Worm (Caenorhabditis elegans): ENCODE data around the gene F56A11.5.

The F56A11.5 gene

DNA sequence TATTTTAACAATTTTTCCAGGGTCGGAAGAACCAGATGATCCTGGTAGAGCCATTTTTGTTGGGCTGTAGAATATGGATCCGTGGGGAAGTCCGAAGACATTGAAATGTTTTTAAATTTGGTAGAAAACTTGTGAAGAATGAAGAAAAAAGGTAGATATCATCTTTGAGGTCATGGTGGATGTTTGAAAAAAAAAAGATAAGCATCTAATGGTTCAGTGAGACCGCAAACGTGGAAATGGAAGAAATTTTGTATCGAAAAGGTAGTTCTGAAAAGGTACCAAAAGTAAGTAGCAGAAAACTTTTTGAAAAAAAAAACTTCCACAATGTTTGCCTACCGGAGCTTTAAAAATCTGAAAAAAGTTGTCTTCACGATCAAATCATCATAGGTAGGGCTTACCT lies 32.9 kb upstream of the F56A11.5 start, which contains the start of gene prmt-4:
Gene prmt-4, minus strand, starts transcription at position 101 of the 400 bp plus-strand sequence.
- TF ChIP-seq hlh-1 (tag; optimal IDR thresholded peaks at IDR 0.05) (no peak), zip-8 (tag; optimal IDR thresholded peaks at IDR 0.05) (no peak), ztf-11 (tag; optimal IDR thresholded peaks at IDR 0.05) (no peak), sem-2 (GFP tag; optimal IDR thresholded peaks at IDR 0.05) (no peak), elt-1 (tag; optimal IDR thresholded peaks at IDR 0.05; ENCODE audit: borderline replicate concordance, insufficient read depth) (no peak)

DNA sequence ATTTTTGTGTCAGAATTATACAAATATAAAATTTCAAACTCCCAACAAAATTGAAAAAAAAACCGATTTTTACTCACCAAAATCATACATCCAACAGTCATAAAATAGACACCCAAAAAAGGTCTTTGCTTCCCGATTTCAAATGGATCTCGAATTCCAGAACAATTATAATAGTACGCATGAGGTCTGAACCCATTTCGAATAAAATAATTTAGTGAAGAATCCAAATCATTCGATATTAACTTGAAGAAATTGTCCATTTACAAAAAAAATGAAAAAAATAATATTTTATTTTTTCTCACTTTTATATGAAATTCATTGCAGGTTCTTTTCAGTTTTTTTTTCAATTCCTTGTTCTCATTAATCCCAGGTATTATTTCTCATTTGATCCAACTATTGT lies 30.9 kb upstream of the F56A11.5 start, which contains the start of gene srt-59:
Gene srt-59, minus strand, starts transcription at position 101 of the 400 bp plus-strand sequence.
- TF ChIP-seq blmp-1 (tag; optimal IDR thresholded peaks at IDR 0.05): no peak
- no peak for TF ChIP-seq drap-1 (GFP tag; optimal IDR thresholded peaks at IDR 0.05)
- TF ChIP-seq elt-1 (tag; optimal IDR thresholded peaks at IDR 0.05; ENCODE audit: borderline replicate concordance, insufficient read depth): no peak
- no peak for TF ChIP-seq ces-1 (GFP tag; optimal IDR thresholded peaks at IDR 0.05)
- no peak for TF ChIP-seq bed-3 (GFP tag; optimal IDR thresholded peaks at IDR 0.05)
- TF ChIP-seq elt-3 (tag; optimal IDR thresholded peaks at IDR 0.05): no peak
- no peak for TF ChIP-seq unc-120 (tag; optimal IDR thresholded peaks at IDR 0.05; ENCODE audit: poor library complexity, severe bottlenecking)
- TF ChIP-seq zip-8 (tag; optimal IDR thresholded peaks at IDR 0.05): no peak

DNA sequence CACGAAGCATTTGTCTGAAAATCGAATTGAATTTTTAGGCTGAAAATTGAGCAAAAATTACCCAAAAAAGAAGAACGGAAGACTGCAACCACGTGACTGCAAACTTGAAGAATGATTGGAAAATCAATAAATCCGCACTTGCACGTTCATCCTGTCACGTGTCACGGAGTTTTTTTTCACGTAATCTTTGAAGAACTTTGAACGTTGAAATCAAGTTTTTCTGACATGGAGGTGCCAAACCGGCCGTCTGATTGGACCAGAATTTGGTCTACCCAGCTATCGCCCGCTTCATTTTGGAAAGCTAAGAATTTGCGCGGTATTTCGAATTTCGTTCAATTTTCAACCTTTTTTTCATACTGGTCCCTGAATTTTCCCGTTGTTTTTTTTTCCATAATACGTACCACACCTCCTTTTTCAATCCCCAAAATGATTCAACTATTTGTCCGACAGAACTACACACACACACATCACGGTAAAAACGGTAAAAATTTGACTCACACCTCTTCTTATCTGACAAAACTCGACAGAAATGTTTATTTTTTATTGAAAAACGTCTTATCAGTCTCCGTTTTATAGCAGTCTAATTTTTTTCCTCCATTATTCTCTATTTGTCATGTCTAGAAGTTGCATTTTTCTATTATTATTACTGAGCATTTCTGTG lies 25.8 kb upstream of the F56A11.5 start, which contains the start of the genes C18H7.7 and C18H7.11:
Gene C18H7.7, minus strand, starts transcription at position 101 of the 661 bp plus-strand sequence.
Gene C18H7.11, plus strand, starts transcription at position 611 of the 661 bp plus-strand sequence.
- no peak for TF ChIP-seq lin-32 (GFP tag; optimal IDR thresholded peaks at IDR 0.05)
- no peak for TF ChIP-seq lsy-2 (tag; optimal IDR thresholded peaks at IDR 0.05)
- no peak for TF ChIP-seq nhr-76 (tag; optimal IDR thresholded peaks at IDR 0.05)
- TF ChIP-seq lin-13 (tag; optimal IDR thresholded peaks at IDR 0.05): no peak
- TF ChIP-seq ceh-83 (GFP tag; optimal IDR thresholded peaks at IDR 0.05): no peak
- TF ChIP-seq unc-62 (GFP tag; optimal IDR thresholded peaks at IDR 0.05): no peak
- no peak for TF ChIP-seq nhr-28 (tag; optimal IDR thresholded peaks at IDR 0.05)
- TF ChIP-seq ham-2 (GFP tag; optimal IDR thresholded peaks at IDR 0.05): no peak
- TF ChIP-seq hlh-1 (tag; optimal IDR thresholded peaks at IDR 0.05): no peak
- TF ChIP-seq unc-39 (tag; optimal IDR thresholded peaks at IDR 0.05): no peak
- TF ChIP-seq mls-2 (tag; optimal IDR thresholded peaks at IDR 0.05): no peak
- TF ChIP-seq flh-1 (GFP tag; optimal IDR thresholded peaks at IDR 0.05): no peak
- TF ChIP-seq ztf-11 (tag; optimal IDR thresholded peaks at IDR 0.05): no peak
- TF ChIP-seq mab-5 (tag; optimal IDR thresholded peaks at IDR 0.05): no peak
- TF ChIP-seq M03D4.4 (tag; optimal IDR thresholded peaks at IDR 0.05): no peak
- no peak for TF ChIP-seq snpc-4 (tag; optimal IDR thresholded peaks at IDR 0.05)
- TF ChIP-seq drap-1 (GFP tag; optimal IDR thresholded peaks at IDR 0.05): no peak
- TF ChIP-seq elt-3 (tag; optimal IDR thresholded peaks at IDR 0.05): no peak

DNA sequence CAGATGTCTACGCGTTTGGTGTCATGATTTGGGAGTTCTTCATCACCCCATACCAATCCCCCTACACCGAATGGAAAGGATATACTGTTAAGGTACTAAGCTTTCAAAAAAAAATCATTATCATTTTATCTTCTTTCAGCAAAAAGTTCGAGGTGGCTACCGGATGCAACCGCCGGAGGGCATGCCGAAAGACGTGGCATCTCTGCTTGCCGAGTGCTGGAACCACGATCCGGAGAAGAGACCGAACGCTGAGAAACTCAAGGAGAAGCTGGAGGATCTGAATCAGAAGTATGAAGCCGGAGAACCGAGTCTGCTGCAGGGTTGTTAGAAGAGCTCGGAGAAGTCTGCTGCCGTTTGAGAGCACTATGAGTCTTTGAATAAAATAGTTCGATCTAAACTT lies 24.2 kb upstream of the F56A11.5 start:
- TF ChIP-seq elt-1 (tag; optimal IDR thresholded peaks at IDR 0.05; ENCODE audit: borderline replicate concordance, insufficient read depth) (no peak), mls-2 (tag; optimal IDR thresholded peaks at IDR 0.05) (no peak), drap-1 (GFP tag; optimal IDR thresholded peaks at IDR 0.05) (no peak), ces-1 (GFP tag; optimal IDR thresholded peaks at IDR 0.05) (no peak), ceh-83 (GFP tag; optimal IDR thresholded peaks at IDR 0.05) (no peak), nhr-237 (tag; optimal IDR thresholded peaks at IDR 0.05) (no peak), flh-1 (GFP tag; optimal IDR thresholded peaks at IDR 0.05) (no peak), ceh-39 (tag; optimal IDR thresholded peaks at IDR 0.05) (no peak), nhr-2 (tag; optimal IDR thresholded peaks at IDR 0.05) (no peak), ztf-11 (tag; optimal IDR thresholded peaks at IDR 0.05) (no peak), unc-120 (tag; optimal IDR thresholded peaks at IDR 0.05; ENCODE audit: poor library complexity, severe bottlenecking) (no peak), mep-1 (tag; optimal IDR thresholded peaks at IDR 0.05) (no peak), zip-8 (tag; optimal IDR thresholded peaks at IDR 0.05) (no peak), nhr-76 (tag; optimal IDR thresholded peaks at IDR 0.05) (no peak), ceh-43 (GFP tag; optimal IDR thresholded peaks at IDR 0.05) (no peak), lin-32 (GFP tag; optimal IDR thresholded peaks at IDR 0.05) (no peak), tbx-8 (GFP tag; optimal IDR thresholded peaks at IDR 0.05) (no peak), bed-3 (GFP tag; optimal IDR thresholded peaks at IDR 0.05) (no peak), nhr-28 (tag; optimal IDR thresholded peaks at IDR 0.05) (no peak), blmp-1 (tag; optimal IDR thresholded peaks at IDR 0.05) (no peak)
